Fruit fly (Drosophila melanogaster): ENCODE data around the gene cyc.
A peak's percentile ranks its signal among the peaks of the same experiment; 100 is the strongest.

cyc gene

dm6 chr3L:19794203-19794802, 21.4 kb downstream of the cyc start (continued):
- TF ChIP-seq gcm (GFP tag; optimal IDR thresholded peaks at IDR 0.05) (peak; percentile 74), CG13775 (GFP tag; optimal IDR thresholded peaks at IDR 0.05) (peak; percentile 87), Tbp (GFP tag; optimal IDR thresholded peaks at IDR 0.05) (no peak), Atf3 (GFP tag; optimal IDR thresholded peaks at IDR 0.05) (peak; percentile 48), dan (GFP tag; IDR thresholded peaks at IDR 0.05) (no peak), Nf-YB (GFP tag; optimal IDR thresholded peaks at IDR 0.05) (peak; percentile 96), CG17912 (GFP tag; optimal IDR thresholded peaks at IDR 0.05) (peak; percentile 36), pita (GFP tag; optimal IDR thresholded peaks at IDR 0.05) (no peak), Awh (GFP tag; IDR thresholded peaks at IDR 0.05) (peak; percentile 68), CrebB (tag; optimal IDR thresholded peaks at IDR 0.05) (peak; percentile 65), ERR (GFP tag; optimal IDR thresholded peaks at IDR 0.05) (peak; percentile 45), CG17802 (tag; optimal IDR thresholded peaks at IDR 0.05) (peak; percentile 44), Hr78 (GFP tag; optimal IDR thresholded peaks at IDR 0.05) (no peak), odd (GFP tag; optimal IDR thresholded peaks at IDR 0.05) (peak; percentile 93), chn (GFP tag; optimal IDR thresholded peaks at IDR 0.05) (peak; percentile 72), croc (GFP tag; conservative IDR thresholded peaks at IDR 0.05) (peak; percentile 49; the same call in 2 of the 3 replicates), GATAe (GFP tag; conservative IDR thresholded peaks at IDR 0.05) (no peak; the same call in 1 of the 2 replicates), Side (GFP tag; optimal IDR thresholded peaks at IDR 0.05) (peak; percentile 83), ash1 (GFP tag; optimal IDR thresholded peaks at IDR 0.05) (no peak), CG14050 (GFP tag; IDR thresholded peaks at IDR 0.05) (peak; percentile 35; the same call in 2 of the 3 replicates), lmd (GFP tag; IDR thresholded peaks at IDR 0.05) (peak; percentile 72), mirr (GFP tag; optimal IDR thresholded peaks at IDR 0.05) (peak; percentile 52), wor (GFP tag; IDR thresholded peaks at IDR 0.05) (no peak; the same call in 1 of the 2 replicates), Hey (tag; optimal IDR thresholded peaks at IDR 0.05) (peak; percentile 70), CG4730 (GFP tag; IDR thresholded peaks at IDR 0.05) (0 out of 2 replicates have a peak, but pooled peaks have one; percentile 38), HLH3B (GFP tag; IDR thresholded peaks at IDR 0.05) (peak; percentile 63), CG14710 (tag; optimal IDR thresholded peaks at IDR 0.05) (peak; percentile 77), vfl (GFP tag; optimal IDR thresholded peaks at IDR 0.05) (peak; percentile 64), C15 (GFP tag; IDR thresholded peaks at IDR 0.05) (0 out of 3 replicates have a peak, but pooled peaks have one; percentile 11), lab (GFP tag; optimal IDR thresholded peaks at IDR 0.05) (peak; percentile 91), CG16779 (GFP tag; IDR thresholded peaks at IDR 0.05) (peak; percentile 63; the same call in 1 of the 2 replicates), wek (GFP tag; optimal IDR thresholded peaks at IDR 0.05) (peak; percentile 66), sob (GFP tag; IDR thresholded peaks at IDR 0.05) (peak; percentile 75), pros (GFP tag; optimal IDR thresholded peaks at IDR 0.05) (peak; percentile 51), CG16863 (GFP tag; optimal IDR thresholded peaks at IDR 0.05) (peak; percentile 79), jing (GFP tag; optimal IDR thresholded peaks at IDR 0.05) (peak; percentile 67), CG31441 (GFP tag; IDR thresholded peaks at IDR 0.05) (peak; percentile 91), vvl (GFP tag; IDR thresholded peaks at IDR 0.05) (peak; percentile 87), Dp (GFP tag; optimal IDR thresholded peaks at IDR 0.05) (no peak), hb (GFP tag; IDR thresholded peaks at IDR 0.05; ENCODE audit: partially characterized antibody) (no peak), Hr51 (GFP tag; optimal IDR thresholded peaks at IDR 0.05) (peak; percentile 66 to 89), Ravus (GFP tag; IDR thresholded peaks at IDR 0.05) (no peak), Six4 (GFP tag; optimal IDR thresholded peaks at IDR 0.05) (peak; percentile 79), CG13296 (GFP tag; optimal IDR thresholded peaks at IDR 0.05) (peak; percentile 90), tx (GFP tag; optimal IDR thresholded peaks at IDR 0.05) (peak; percentile 68), Myb (GFP tag; optimal IDR thresholded peaks at IDR 0.05) (peak; percentile 41), dysf (GFP tag; IDR thresholded peaks at IDR 0.05) (peak; percentile 81; the same call in 2 of the 3 replicates), Bgb (GFP tag; IDR thresholded peaks at IDR 0.05; ENCODE audit: partially characterized antibody) (peak; percentile 57), dimm (GFP tag; IDR thresholded peaks at IDR 0.05) (no peak), ranshi (GFP tag; IDR thresholded peaks at IDR 0.05) (peak; percentile 43)
